Worm (Caenorhabditis elegans) whole organism, L1 larva: ENCODE data around the gene srbc-51.

Experiments used
- C16A3.4 ChIP-seq: fragments of 150-350 bp; optimal IDR thresholded peaks from 2 replicates; lab custom pipeline; 2014; ENCODE audit warnings: missing biosample characterization, missing genetic modification characterization
- C34B4.2 ChIP-seq: sonication (generic microtip); optimal IDR thresholded peaks from 2 replicates; lab custom pipeline; 2017; ENCODE audit warnings: mild to moderate bottlenecking, missing genetic modification characterization, missing compliant biosample characterization
- aha-1 ChIP-seq: fragments of 150-350 bp; optimal IDR thresholded peaks from 2 replicates; lab custom pipeline; 2014; ENCODE audit warnings: missing biosample characterization, missing genetic modification characterization
- aly-2 ChIP-seq: fragments of 150-350 bp; optimal IDR thresholded peaks from 2 replicates; lab custom pipeline; 2014; ENCODE audit warnings: missing biosample characterization, missing genetic modification characterization
- ama-1 ChIP-seq: fragments of 150-350 bp; optimal IDR thresholded peaks from 2 replicates; lab custom pipeline; 2014
- blmp-1 ChIP-seq: fragments of 150-350 bp; optimal IDR thresholded peaks from 2 replicates; lab custom pipeline; 2014; ENCODE audit warnings: missing biosample characterization, missing genetic modification characterization
- ceh-63 ChIP-seq: fragments of 200-800 bp; sonication (Bioruptor generic); optimal IDR thresholded peaks from 2 replicates; lab custom pipeline; 2018; ENCODE audit warnings: mild to moderate bottlenecking, missing genetic modification characterization, missing compliant biosample characterization
- ces-1 ChIP-seq: fragments of 150-350 bp; optimal IDR thresholded peaks from 2 replicates; lab custom pipeline; 2014; ENCODE audit warnings: missing biosample characterization, missing genetic modification reagents, missing genetic modification characterization
- dpl-1 ChIP-seq, 3 experiments: fragments of 150-350 bp in 2 of 3; sonication (generic microtip) in 1 of 3; optimal IDR thresholded peaks; 2 replicates each; lab custom pipeline; 2014 to 2017; ENCODE audit warnings: missing biosample characterization in 3 of 3, missing genetic modification characterization in 3 of 3, missing genetic modification reagents in 3 of 3
- dsc-1 ChIP-seq: sonication (generic microtip); optimal IDR thresholded peaks from 2 replicates; lab custom pipeline; 2016; ENCODE audit warnings: mild to moderate bottlenecking, missing genetic modification characterization, missing compliant biosample characterization
- elt-2 ChIP-seq: sonication (generic microtip); optimal IDR thresholded peaks from 2 replicates; lab custom pipeline; 2016; ENCODE audit warnings: missing genetic modification characterization, mild to moderate bottlenecking, inconsistent platforms, missing compliant biosample characterization, missing genetic modification reagents
- elt-3 ChIP-seq, 6 experiments: fragments of 150-350 bp in 1 of 6; sonication (generic microtip); optimal IDR thresholded peaks; 2 replicates each; lab custom pipeline; 2017 to 2018; ENCODE audit warnings: missing biosample characterization in 6 of 6, missing genetic modification characterization in 6 of 6, inconsistent platforms in 1 of 6
- ets-5 ChIP-seq: fragments of 200-800 bp; sonication (Bioruptor generic); IDR thresholded peaks from 2 replicates; pipeline ENCODE4 v1.3.6; 2022; ENCODE audit warnings: missing genetic modification characterization, missing compliant biosample characterization
- fkh-10 ChIP-seq: sonication (generic microtip); optimal IDR thresholded peaks from 2 replicates; lab custom pipeline; 2017; ENCODE audit warnings: missing biosample characterization, missing genetic modification reagents, missing genetic modification characterization
- fkh-8 ChIP-seq: sonication (generic microtip); optimal IDR thresholded peaks from 2 replicates; lab custom pipeline; 2016; ENCODE audit warnings: mild to moderate bottlenecking, missing genetic modification characterization, missing compliant biosample characterization
- hlh-4 ChIP-seq: sonication (generic microtip); optimal IDR thresholded peaks from 2 replicates; lab custom pipeline; 2016; ENCODE audit warnings: mild to moderate bottlenecking, missing genetic modification characterization, missing compliant biosample characterization
- irx-1 ChIP-seq: sonication (generic microtip); optimal IDR thresholded peaks from 2 replicates; lab custom pipeline; 2016; ENCODE audit warnings: missing genetic modification characterization, missing compliant biosample characterization
- isw-1 ChIP-seq: fragments of 200-800 bp; sonication (Bioruptor generic); IDR thresholded peaks from 2 replicates; pipeline ENCODE4 v1.3.6; 2022; ENCODE audit warnings: missing genetic modification characterization, missing compliant biosample characterization
- jun-1 ChIP-seq: fragments of 150-350 bp; optimal IDR thresholded peaks from 2 replicates; lab custom pipeline; 2014; ENCODE audit warnings: missing biosample characterization, missing genetic modification reagents, missing genetic modification characterization
- lin-14 ChIP-seq: fragments of 200-800 bp; sonication (Bioruptor generic); optimal IDR thresholded peaks from 2 replicates; lab custom pipeline; 2018; ENCODE audit warnings: mild to moderate bottlenecking, missing genetic modification characterization, moderate library complexity, missing compliant biosample characterization
- lin-15B ChIP-seq: fragments of 150-350 bp; sonication (generic microtip); optimal IDR thresholded peaks from 3 replicates; lab custom pipeline; 2014; ENCODE audit warnings: missing biosample characterization, missing genetic modification characterization
- lir-3 ChIP-seq: sonication (generic microtip); optimal IDR thresholded peaks from 2 replicates; lab custom pipeline; 2016; ENCODE audit warnings: mild to moderate bottlenecking, missing genetic modification characterization, moderate library complexity, missing compliant biosample characterization; ENCODE audit not compliant: poor library complexity
- mef-2 ChIP-seq: fragments of 150-350 bp; optimal IDR thresholded peaks from 2 replicates; lab custom pipeline; 2014; ENCODE audit warnings: missing biosample characterization, missing genetic modification characterization
- nhr-71 ChIP-seq: sonication (generic microtip); optimal IDR thresholded peaks from 2 replicates; lab custom pipeline; 2016; ENCODE audit warnings: mild to moderate bottlenecking, missing genetic modification characterization, moderate library complexity, missing compliant biosample characterization
- nhr-77 ChIP-seq: fragments of 150-350 bp; optimal IDR thresholded peaks from 2 replicates; lab custom pipeline; 2014; ENCODE audit warnings: missing biosample characterization, missing genetic modification characterization
- nhr-85 ChIP-seq: sonication (generic microtip); peaks from one replicate; lab custom pipeline; 2016; ENCODE audit warnings: missing genetic modification characterization, inconsistent platforms, missing compliant biosample characterization
- pax-3 ChIP-seq: fragments of 200-800 bp; sonication (Bioruptor generic); optimal IDR thresholded peaks from 2 replicates; lab custom pipeline; 2018; ENCODE audit warnings: mild to moderate bottlenecking, missing genetic modification characterization, moderate library complexity, missing compliant biosample characterization
- skn-1 ChIP-seq: fragments of 150-350 bp; optimal IDR thresholded peaks from 2 replicates; lab custom pipeline; 2014; ENCODE audit warnings: missing biosample characterization, missing genetic modification characterization
- snpc-4 ChIP-seq: fragments of 150-350 bp; optimal IDR thresholded peaks from 2 replicates; lab custom pipeline; 2014; ENCODE audit warnings: missing biosample characterization, missing genetic modification characterization
- snu-23 ChIP-seq: sonication (generic microtip); optimal IDR thresholded peaks from 2 replicates; lab custom pipeline; 2016; ENCODE audit warnings: missing genetic modification characterization, missing compliant biosample characterization
- sptf-1 ChIP-seq: fragments of 150-350 bp; optimal IDR thresholded peaks from 2 replicates; lab custom pipeline; 2014; ENCODE audit warnings: missing biosample characterization, missing genetic modification characterization
- tlp-1 ChIP-seq: fragments of 150-350 bp; optimal IDR thresholded peaks from 2 replicates; lab custom pipeline; 2014; ENCODE audit warnings: missing biosample characterization, missing genetic modification characterization
- unc-130 ChIP-seq: fragments of 150-350 bp; optimal IDR thresholded peaks from 2 replicates; lab custom pipeline; 2017; ENCODE audit warnings: missing biosample characterization, missing genetic modification characterization, inconsistent platforms
- unc-86 ChIP-seq: sonication (generic microtip); optimal IDR thresholded peaks from 2 replicates; lab custom pipeline; 2016; ENCODE audit warnings: missing genetic modification characterization, missing compliant biosample characterization
- unc-98 ChIP-seq: fragments of 200-800 bp; sonication (Bioruptor generic); IDR thresholded peaks from 2 replicates; pipeline ENCODE4 v1.3.6; 2022; ENCODE audit warnings: missing genetic modification characterization, missing compliant biosample characterization
- vab-15 ChIP-seq: sonication (generic microtip); optimal IDR thresholded peaks from 2 replicates; lab custom pipeline; 2017; ENCODE audit warnings: missing genotype, mild to moderate bottlenecking, missing genetic modification characterization, missing compliant biosample characterization
- xbp-1 ChIP-seq: sonication (generic microtip); optimal IDR thresholded peaks from 2 replicates; lab custom pipeline; 2016; ENCODE audit warnings: missing genetic modification characterization, missing compliant biosample characterization
- zip-4 ChIP-seq: fragments of 200-800 bp; sonication (Bioruptor generic); optimal IDR thresholded peaks from 2 replicates; lab custom pipeline; 2018; ENCODE audit warnings: mild to moderate bottlenecking, missing genetic modification characterization, moderate library complexity, missing compliant biosample characterization

Gene srbc-51

ce11 chrV:15824866-15825265 is 1.3 kb upstream of the srbc-51 start, which contains the start of gene srbc-50:
srbc-50 (minus strand) TSS chrV:15824966.
- TF ChIP-seq tlp-1 (tag; lab: Kevin White, UChicago) (no peak), blmp-1 (no peak), lir-3 (tag; lab: Kevin White, UChicago) (no peak), unc-86 (tag; lab: Kevin White, UChicago) (no peak), nhr-77 (tag; lab: Kevin White, UChicago) (no peak), lin-14 (GFP tag; lab: Kevin White, UChicago) (no peak), lin-15B (no peak)

ce11 chrV:15829907-15830306 is 3.7 kb downstream of the srbc-51 start, which contains the start of gene srbc-55:
srbc-55 (minus strand) TSS chrV:15830007.
- TF ChIP-seq nhr-85 (tag; lab: Kevin White, UChicago), result no peak
- no peak for TF ChIP-seq ces-1 (GFP tag; lab: Kevin White, UChicago)
- no peak for TF ChIP-seq zip-4 (GFP tag; lab: Kevin White, UChicago)
- no peak for TF ChIP-seq unc-130
- TF ChIP-seq tlp-1 (tag; lab: Kevin White, UChicago), result no peak
- TF ChIP-seq C16A3.4 (tag; lab: Kevin White, UChicago), result no peak
- TF ChIP-seq lin-14 (GFP tag; lab: Kevin White, UChicago), result no peak
- no peak for TF ChIP-seq dsc-1
- no peak for TF ChIP-seq unc-86 (tag; lab: Kevin White, UChicago)
- TF ChIP-seq dpl-1 (GFP tag; optimal IDR thresholded peaks at IDR 0.05; lab: Kevin White, UChicago), result no peak
- TF ChIP-seq blmp-1, result no peak
- no peak for TF ChIP-seq snpc-4 (tag; lab: Kevin White, UChicago)
- TF ChIP-seq isw-1 (GFP tag; lab: Robert Waterston, UW), result no peak
- TF ChIP-seq xbp-1, result no peak
- TF ChIP-seq elt-2 (tag; lab: Kevin White, UChicago), result no peak
- no peak for TF ChIP-seq ets-5 (GFP tag; lab: Robert Waterston, UW)
- no peak for TF ChIP-seq C34B4.2 (tag; lab: Kevin White, UChicago)
- no peak for TF ChIP-seq sptf-1 (tag; lab: Kevin White, UChicago)

- TF ChIP-seq ceh-63 (GFP tag; lab: Kevin White, UChicago), result no peak
- no peak for TF ChIP-seq fkh-8
- TF ChIP-seq elt-3 (tag; optimal IDR thresholded peaks at IDR 0.05; lab: Kevin White, UChicago), result no peak
- no peak for TF ChIP-seq hlh-4 (tag; lab: Kevin White, UChicago)
- no peak for TF ChIP-seq nhr-77 (tag; lab: Kevin White, UChicago)
- TF ChIP-seq jun-1 (tag; lab: Kevin White, UChicago), result no peak
- TF ChIP-seq tlp-1 (tag; lab: Kevin White, UChicago), result no peak
- TF ChIP-seq ama-1 (lab: Kevin White, UChicago), result no peak
- TF ChIP-seq aha-1 (tag; lab: Kevin White, UChicago), result no peak
- no peak for TF ChIP-seq snu-23 (GFP tag; lab: Kevin White, UChicago)
- TF ChIP-seq unc-98 (GFP tag; lab: Robert Waterston, UW), result no peak
Measured at ce11 chrV:15831586-15831985, 5.4 kb downstream of the srbc-51 start, which contains the start of gene srbc-56. srbc-56 (minus strand) TSS chrV:15831686.

ce11 chrV:15833622-15834021 is 7.4 kb downstream of the srbc-51 start, which contains the start of gene srbc-54:
srbc-54 (minus strand) TSS chrV:15833722.
- no peak for TF ChIP-seq C34B4.2 (tag; lab: Kevin White, UChicago)
- no peak for TF ChIP-seq pax-3 (tag; lab: Kevin White, UChicago)
- no peak for TF ChIP-seq vab-15 (tag; lab: Kevin White, UChicago)
- no peak for TF ChIP-seq skn-1 (tag; lab: Kevin White, UChicago)
- no peak for TF ChIP-seq mef-2 (tag; lab: Kevin White, UChicago)
- TF ChIP-seq aly-2 (tag; lab: Kevin White, UChicago), result no peak
- no peak for TF ChIP-seq fkh-10 (GFP tag; lab: Kevin White, UChicago)
- TF ChIP-seq nhr-71 (tag; lab: Kevin White, UChicago), result no peak
- TF ChIP-seq irx-1 (tag; lab: Kevin White, UChicago), result no peak
- TF ChIP-seq blmp-1, result no peak
